Worm (Caenorhabditis elegans) whole organism, L2 larva: ENCODE measurements around the gene glr-1.

ENCODE experiments used
- C34F6.9 ChIP-seq: fragments of 150-350 bp; optimal IDR thresholded peaks from 2 replicates; lab custom pipeline; 2014; ENCODE audit warnings: missing biosample characterization, missing genetic modification characterization
- F13H6.1 ChIP-seq: sonication (generic microtip); optimal IDR thresholded peaks from 2 replicates; lab custom pipeline; 2016; ENCODE audit warnings: missing genetic modification characterization, missing compliant biosample characterization
- ZK546.5 ChIP-seq: sonication (generic microtip); optimal IDR thresholded peaks from 2 replicates; lab custom pipeline; 2017; ENCODE audit warnings: missing biosample characterization, missing genetic modification characterization
- alr-1 ChIP-seq: fragments of 150-350 bp; optimal IDR thresholded peaks from 2 replicates; lab custom pipeline; 2014; ENCODE audit warnings: missing biosample characterization, missing genetic modification characterization
- aly-2 ChIP-seq: fragments of 150-350 bp; optimal IDR thresholded peaks from 2 replicates; lab custom pipeline; 2014; ENCODE audit warnings: missing biosample characterization, missing genetic modification characterization
- crh-2 ChIP-seq: sonication (generic microtip); optimal IDR thresholded peaks from 2 replicates; lab custom pipeline; 2017; ENCODE audit warnings: missing biosample characterization, missing genetic modification characterization
- dmd-4 ChIP-seq: sonication (generic microtip); optimal IDR thresholded peaks from 2 replicates; lab custom pipeline; 2017; ENCODE audit warnings: missing biosample characterization, missing genetic modification characterization
- elt-1 ChIP-seq: fragments of 150-350 bp; optimal IDR thresholded peaks from 2 replicates; lab custom pipeline; 2014; ENCODE audit warnings: missing biosample characterization, missing genetic modification characterization
- elt-3 ChIP-seq: sonication (generic microtip); optimal IDR thresholded peaks from 2 replicates; lab custom pipeline; 2017; ENCODE audit warnings: missing biosample characterization, missing genetic modification characterization
- fos-1 ChIP-seq: fragments of 150-350 bp; optimal IDR thresholded peaks from 2 replicates; lab custom pipeline; 2014; ENCODE audit warnings: missing biosample characterization, missing genetic modification characterization
- gmeb-1 ChIP-seq: fragments of 150-350 bp; optimal IDR thresholded peaks from 2 replicates; lab custom pipeline; 2014; ENCODE audit warnings: missing biosample characterization, missing genetic modification characterization
- lin-11 ChIP-seq: fragments of 150-350 bp; sonication (generic microtip); optimal IDR thresholded peaks from 2 replicates; lab custom pipeline; 2014; ENCODE audit warnings: missing biosample characterization, missing genetic modification characterization, inconsistent platforms, mixed read lengths
- lin-13 ChIP-seq: fragments of 150-350 bp; optimal IDR thresholded peaks from 2 replicates; lab custom pipeline; 2014; ENCODE audit warnings: missing biosample characterization, missing genetic modification reagents, missing genetic modification characterization
- lin-39 ChIP-seq: fragments of 150-350 bp; optimal IDR thresholded peaks from 2 replicates; lab custom pipeline; 2014; ENCODE audit warnings: missing biosample characterization, missing genetic modification reagents, missing genetic modification characterization
- lsy-2 ChIP-seq, 2 experiments: fragments of 150-350 bp in 1 of 2; sonication (generic microtip) in 1 of 2; optimal IDR thresholded peaks; 2 replicates each; lab custom pipeline; 2014 to 2017; ENCODE audit warnings: missing biosample characterization in 2 of 2, missing genetic modification characterization in 2 of 2
- mab-5 ChIP-seq: fragments of 150-350 bp; optimal IDR thresholded peaks from 2 replicates; lab custom pipeline; 2014; ENCODE audit warnings: missing biosample characterization, missing genetic modification characterization
- mbf-1 ChIP-seq: sonication (generic microtip); optimal IDR thresholded peaks from 2 replicates; lab custom pipeline; 2017; ENCODE audit warnings: missing biosample characterization, missing genetic modification characterization
- mdl-1 ChIP-seq, 2 experiments: fragments of 150-350 bp in 1 of 2; sonication (generic microtip) in 1 of 2; optimal IDR thresholded peaks; 2 replicates each; lab custom pipeline; 2017; ENCODE audit warnings: missing biosample characterization in 2 of 2, missing genetic modification characterization in 2 of 2
- nhr-129 ChIP-seq: fragments of 150-350 bp; optimal IDR thresholded peaks from 2 replicates; lab custom pipeline; 2014; ENCODE audit warnings: missing biosample characterization, missing genetic modification characterization
- nhr-21 ChIP-seq: fragments of 150-350 bp; optimal IDR thresholded peaks from 2 replicates; lab custom pipeline; 2014; ENCODE audit warnings: missing biosample characterization, missing genetic modification characterization
- nhr-23 ChIP-seq: fragments of 150-350 bp; optimal IDR thresholded peaks from 2 replicates; lab custom pipeline; 2014; ENCODE audit warnings: missing biosample characterization, missing genetic modification reagents, missing genetic modification characterization
- nhr-237 ChIP-seq: fragments of 150-350 bp; optimal IDR thresholded peaks from 2 replicates; lab custom pipeline; 2014; ENCODE audit warnings: missing biosample characterization, missing genetic modification characterization
- nhr-25 ChIP-seq: fragments of 150-350 bp; sonication (generic microtip); optimal IDR thresholded peaks from 3 replicates; lab custom pipeline; 2014; ENCODE audit warnings: missing biosample characterization, missing genetic modification characterization
- nhr-77 ChIP-seq: fragments of 150-350 bp; optimal IDR thresholded peaks from 2 replicates; lab custom pipeline; 2014; ENCODE audit warnings: missing biosample characterization, missing genetic modification characterization
- peb-1 ChIP-seq: fragments of 150-350 bp; optimal IDR thresholded peaks from 2 replicates; lab custom pipeline; 2014; ENCODE audit warnings: missing biosample characterization, missing genetic modification characterization
- sem-4 ChIP-seq: fragments of 150-350 bp; optimal IDR thresholded peaks from 2 replicates; lab custom pipeline; 2014; ENCODE audit warnings: missing biosample characterization, missing genetic modification reagents, missing genetic modification characterization
- skn-1 ChIP-seq: sonication (generic microtip); optimal IDR thresholded peaks from 2 replicates; lab custom pipeline; 2017; ENCODE audit warnings: missing biosample characterization, missing genetic modification characterization
- snpc-4 ChIP-seq: fragments of 150-350 bp; optimal IDR thresholded peaks from 2 replicates; lab custom pipeline; 2014; ENCODE audit warnings: missing biosample characterization, missing genetic modification characterization
- unc-39 ChIP-seq: fragments of 150-350 bp; optimal IDR thresholded peaks from 2 replicates; lab custom pipeline; 2014; ENCODE audit warnings: missing biosample characterization, missing genetic modification characterization
- unc-55 ChIP-seq: fragments of 150-350 bp; sonication (generic microtip); optimal IDR thresholded peaks from 3 replicates; lab custom pipeline; 2014; ENCODE audit warnings: missing biosample characterization, missing genetic modification reagents, missing genetic modification characterization
- unc-62 ChIP-seq: fragments of 150-350 bp; optimal IDR thresholded peaks from 2 replicates; lab custom pipeline; 2014; ENCODE audit warnings: missing biosample characterization, missing genetic modification reagents, missing genetic modification characterization
- ztf-1 ChIP-seq: fragments of 200-800 bp; sonication (Bioruptor generic); conservative IDR thresholded peaks from 2 replicates; pipeline ENCODE4 v1.3.6; 2022; ENCODE audit warnings: missing genetic modification characterization, missing compliant biosample characterization
- ztf-11 ChIP-seq: sonication (generic microtip); optimal IDR thresholded peaks from 2 replicates; lab custom pipeline; 2017; ENCODE audit warnings: missing biosample characterization, missing genetic modification characterization

The glr-1 gene

ce11 chrIII:8621002-8621401 lies 32.6 kb upstream of the glr-1 start:
- TF ChIP-seq elt-1 (tag; lab: Kevin White, UChicago): no peak
- peak; percentile 58 for TF ChIP-seq nhr-25 (tag; lab: Kevin White, UChicago)
- TF ChIP-seq lsy-2 (tag; optimal IDR thresholded peaks at IDR 0.05; lab: Kevin White, UChicago): peak in 1 of 2 experiments; percentile 14

- no peak for TF ChIP-seq nhr-129 (tag; lab: Kevin White, UChicago)
- TF ChIP-seq alr-1: no peak
- TF ChIP-seq lin-39 (tag; lab: Kevin White, UChicago): no peak
- TF ChIP-seq unc-55 (GFP tag; lab: Kevin White, UChicago): no peak
- no peak for TF ChIP-seq aly-2 (tag; lab: Kevin White, UChicago)
- no peak for TF ChIP-seq nhr-23 (tag; lab: Kevin White, UChicago)
- TF ChIP-seq mdl-1 (tag; optimal IDR thresholded peaks at IDR 0.05; lab: Kevin White, UChicago): no peak
- no peak for TF ChIP-seq sem-4
- TF ChIP-seq nhr-21 (tag; lab: Kevin White, UChicago): no peak
- TF ChIP-seq unc-62 (GFP tag; lab: Kevin White, UChicago): no peak
- no peak for TF ChIP-seq F13H6.1 (tag; lab: Kevin White, UChicago)
- no peak for TF ChIP-seq elt-1 (tag; lab: Kevin White, UChicago)
- no peak for TF ChIP-seq mab-5
- TF ChIP-seq nhr-237: no peak
- TF ChIP-seq gmeb-1 (tag; lab: Kevin White, UChicago): no peak
- no peak for TF ChIP-seq lin-11 (tag; lab: Kevin White, UChicago)
- TF ChIP-seq peb-1 (tag; lab: Kevin White, UChicago): no peak
- TF ChIP-seq lsy-2 (tag; optimal IDR thresholded peaks at IDR 0.05; lab: Kevin White, UChicago): no peak
- TF ChIP-seq, all 48 proteins: peak for 0
Observed at ce11 chrIII:8620259-8620658, 31.8 kb upstream of the glr-1 start.

ce11 chrIII:8618412-8618960 lies 30.0 kb upstream of the glr-1 start, which contains the start of gene C13G5.2:
TSS of gene C13G5.2 (minus strand) at chrIII:8618462.
- TF ChIP-seq ztf-11 (no peak), nhr-237 (no peak), lin-39 (tag; lab: Kevin White, UChicago) (no peak), fos-1 (no peak), dmd-4 (tag; lab: Kevin White, UChicago) (no peak), lin-11 (tag; lab: Kevin White, UChicago) (no peak), ZK546.5 (tag; lab: Kevin White, UChicago) (no peak), lsy-2 (tag; optimal IDR thresholded peaks at IDR 0.05; lab: Kevin White, UChicago) (no peak), mdl-1 (tag; optimal IDR thresholded peaks at IDR 0.05; lab: Kevin White, UChicago) (no peak), nhr-77 (no peak), aly-2 (tag; lab: Kevin White, UChicago) (no peak), ztf-1 (GFP tag; lab: Robert Waterston, UW) (no peak), sem-4 (no peak), crh-2 (tag; lab: Kevin White, UChicago) (no peak), elt-3 (tag; lab: Kevin White, UChicago) (no peak), nhr-23 (tag; lab: Kevin White, UChicago) (no peak), mbf-1 (no peak), skn-1 (no peak)

ce11 chrIII:8616587-8616986 lies 28.1 kb upstream of the glr-1 start, which contains the start of gene C06E1.11:
TSS of gene C06E1.11 (minus strand) at chrIII:8616687.
- TF ChIP-seq ZK546.5 (tag; lab: Kevin White, UChicago) (no peak), ztf-11 (no peak), nhr-129 (tag; lab: Kevin White, UChicago) (no peak), lin-11 (tag; lab: Kevin White, UChicago) (no peak), snpc-4 (no peak), lin-13 (GFP tag; lab: Kevin White, UChicago) (no peak), unc-39 (tag; lab: Kevin White, UChicago) (no peak), nhr-77 (no peak), sem-4 (no peak), mab-5 (no peak), lin-39 (tag; lab: Kevin White, UChicago) (no peak), unc-62 (GFP tag; lab: Kevin White, UChicago) (no peak), dmd-4 (tag; lab: Kevin White, UChicago) (no peak), aly-2 (tag; lab: Kevin White, UChicago) (no peak), nhr-237 (no peak), crh-2 (tag; lab: Kevin White, UChicago) (no peak), nhr-23 (tag; lab: Kevin White, UChicago) (no peak)

ce11 chrIII:8614490-8614889 lies 26.0 kb upstream of the glr-1 start, which contains the start of gene rha-2:
TSS of gene rha-2 (minus strand) at chrIII:8614569.
- TF ChIP-seq unc-55 (GFP tag; lab: Kevin White, UChicago) (peak; percentile 74), C34F6.9 (peak; percentile 71), nhr-129 (tag; lab: Kevin White, UChicago) (no peak), gmeb-1 (tag; lab: Kevin White, UChicago) (peak; percentile 91), lsy-2 (tag; optimal IDR thresholded peaks at IDR 0.05; lab: Kevin White, UChicago) (peak in 1 of 2 experiments; percentile 36), mdl-1 (tag; optimal IDR thresholded peaks at IDR 0.05; lab: Kevin White, UChicago) (no peak)
